Worm (Caenorhabditis elegans): ENCODE data around the gene C27A7.5.

- no peak for TF ChIP-seq nhr-11 (tag; optimal IDR thresholded peaks at IDR 0.05)
- TF ChIP-seq mec-3 (tag; optimal IDR thresholded peaks at IDR 0.05; ENCODE audit: borderline replicate concordance), result no peak
- TF ChIP-seq sox-2 (GFP tag; IDR thresholded peaks at IDR 0.05), result no peak
- TF ChIP-seq sox-4 (tag; optimal IDR thresholded peaks at IDR 0.05), result no peak
- TF ChIP-seq pros-1 (tag; optimal IDR thresholded peaks at IDR 0.05), result no peak
- TF ChIP-seq pqm-1 (tag; optimal IDR thresholded peaks at IDR 0.05), result no peak
- TF ChIP-seq ceh-45 (GFP tag; IDR thresholded peaks at IDR 0.05), result no peak
- no peak for TF ChIP-seq elt-2 (tag; optimal IDR thresholded peaks at IDR 0.05)
- no peak for TF ChIP-seq dve-1 (tag; optimal IDR thresholded peaks at IDR 0.05)
- no peak for TF ChIP-seq lin-11 (tag; optimal IDR thresholded peaks at IDR 0.05)
Measured at ce11 chrV:12170114-12170513, 8.0 kb upstream of the C27A7.5 start, which contains the start of gene ZK863.1.
